Worm (Caenorhabditis elegans) whole organism, L2 larva: Measurements from ENCODE around the gene chpf-1.

Experiments used
- R02D3.7 ChIP-seq: fragments of 150-350 bp; optimal IDR thresholded peaks from 2 replicates; lab custom pipeline; 2014; ENCODE audit warnings: missing biosample characterization, missing genetic modification characterization
- alr-1 ChIP-seq: fragments of 150-350 bp; optimal IDR thresholded peaks from 2 replicates; lab custom pipeline; 2014; ENCODE audit warnings: missing biosample characterization, missing genetic modification characterization
- aly-2 ChIP-seq: fragments of 150-350 bp; optimal IDR thresholded peaks from 2 replicates; lab custom pipeline; 2014; ENCODE audit warnings: missing biosample characterization, missing genetic modification characterization
- ceh-82 ChIP-seq: fragments of 150-350 bp; optimal IDR thresholded peaks from 2 replicates; lab custom pipeline; 2014; ENCODE audit warnings: missing biosample characterization, missing genetic modification characterization
- egl-27 ChIP-seq: sonication (generic microtip); optimal IDR thresholded peaks from 3 replicates; lab custom pipeline; 2017; ENCODE audit warnings: missing biosample characterization, missing genetic modification reagents, missing genetic modification characterization
- nhr-10 ChIP-seq: sonication (generic microtip); optimal IDR thresholded peaks from 2 replicates; lab custom pipeline; 2017; ENCODE audit warnings: missing biosample characterization, missing genetic modification characterization
- nhr-11 ChIP-seq: fragments of 150-350 bp; optimal IDR thresholded peaks from 2 replicates; lab custom pipeline; 2014; ENCODE audit warnings: missing biosample characterization, missing genetic modification characterization
- nhr-12 ChIP-seq: fragments of 150-350 bp; optimal IDR thresholded peaks from 2 replicates; lab custom pipeline; 2014; ENCODE audit warnings: missing biosample characterization, missing genetic modification characterization
- nhr-25 ChIP-seq: fragments of 150-350 bp; sonication (generic microtip); optimal IDR thresholded peaks from 3 replicates; lab custom pipeline; 2014; ENCODE audit warnings: missing biosample characterization, missing genetic modification characterization
- nhr-6 ChIP-seq: fragments of 150-350 bp; optimal IDR thresholded peaks from 2 replicates; lab custom pipeline; 2014; ENCODE audit warnings: missing biosample characterization, missing genetic modification characterization
- nhr-77 ChIP-seq: fragments of 150-350 bp; optimal IDR thresholded peaks from 2 replicates; lab custom pipeline; 2014; ENCODE audit warnings: missing biosample characterization, missing genetic modification characterization
- peb-1 ChIP-seq: fragments of 150-350 bp; optimal IDR thresholded peaks from 2 replicates; lab custom pipeline; 2014; ENCODE audit warnings: missing biosample characterization, missing genetic modification characterization
- skn-1 ChIP-seq: sonication (generic microtip); optimal IDR thresholded peaks from 2 replicates; lab custom pipeline; 2017; ENCODE audit warnings: missing biosample characterization, missing genetic modification characterization

DNA sequence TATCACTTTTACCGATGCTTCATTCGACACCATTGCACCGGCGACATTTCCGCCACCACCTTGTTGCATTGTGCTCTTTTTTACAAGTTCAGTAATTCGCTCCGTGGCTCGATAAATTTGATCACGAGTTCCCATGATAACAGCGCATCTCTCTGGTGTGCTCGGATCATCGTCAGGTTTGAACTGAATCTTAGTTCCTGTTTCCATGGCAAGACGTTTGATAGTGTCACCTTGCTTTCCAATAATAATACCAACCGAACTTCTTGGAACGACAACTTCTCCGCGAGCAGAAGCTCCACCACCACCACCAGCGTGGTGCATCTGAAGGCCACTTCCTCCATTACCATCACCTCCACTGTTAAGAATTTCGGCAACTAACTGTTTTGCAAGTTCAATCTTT lies 33.9 kb upstream of the chpf-1 start:
- no peak for TF ChIP-seq egl-27
- TF ChIP-seq nhr-77: no peak
- no peak for TF ChIP-seq aly-2 (tag; lab: Kevin White, UChicago)
- TF ChIP-seq nhr-25: no peak
- TF ChIP-seq peb-1: no peak
- no peak for TF ChIP-seq ceh-82 (tag; lab: Kevin White, UChicago)
- no peak for TF ChIP-seq nhr-6 (tag; lab: Kevin White, UChicago)
- no peak for TF ChIP-seq nhr-10 (tag; lab: Kevin White, UChicago)
- TF ChIP-seq alr-1 (tag; lab: Kevin White, UChicago): no peak
- no peak for TF ChIP-seq R02D3.7 (tag; lab: Kevin White, UChicago)
- TF ChIP-seq skn-1 (tag; lab: Kevin White, UChicago): no peak
- no peak for TF ChIP-seq nhr-11
- TF ChIP-seq nhr-12: no peak
